Fruit fly (Drosophila melanogaster) whole organism, embryonic: ENCODE results near the gene CG7179.
A peak's percentile ranks its signal among the peaks of the same experiment; 100 is the strongest.

Source experiments
- CG10147 ChIP-seq: fragments of 200-800 bp; sonication (Bioruptor generic); optimal IDR thresholded peaks from 2 replicates; lab custom pipeline; 2019; ENCODE audit warnings: missing biosample characterization, mild to moderate bottlenecking, missing genetic modification characterization, moderate library complexity
- CG10979 ChIP-seq: fragments of 200-800 bp; sonication (Bioruptor generic); optimal IDR thresholded peaks from 2 replicates; lab custom pipeline; 2018; ENCODE audit warnings: missing biosample characterization, mild to moderate bottlenecking, missing genetic modification characterization, moderate library complexity
- CG11398 ChIP-seq: fragments of 200-800 bp; sonication (Bioruptor generic); optimal IDR thresholded peaks from 2 replicates; lab custom pipeline; 2016; ENCODE audit warnings: missing biosample characterization, missing genetic modification characterization
- CG11723 ChIP-seq: fragments of 200-800 bp; sonication (Bioruptor generic); optimal IDR thresholded peaks from 2 replicates; lab custom pipeline; 2017; ENCODE audit warnings: missing biosample characterization, mild to moderate bottlenecking, missing genetic modification characterization
- CG12104 ChIP-seq: fragments of 200-800 bp; sonication (Bioruptor generic); optimal IDR thresholded peaks from 3 replicates; lab custom pipeline; 2016; ENCODE audit warnings: missing biosample characterization, missing genetic modification characterization
- CG13624 ChIP-seq: fragments of 200-800 bp; sonication (Bioruptor generic); optimal IDR thresholded peaks from 2 replicates; lab custom pipeline; 2016; ENCODE audit warnings: missing biosample characterization, missing genetic modification characterization
- CG14710 ChIP-seq: fragments of 200-800 bp; sonication (Bioruptor generic); optimal IDR thresholded peaks from 3 replicates; lab custom pipeline; 2019; ENCODE audit warnings: missing biosample characterization, mild to moderate bottlenecking, missing genetic modification characterization, moderate library complexity
- CG14860 ChIP-seq: fragments of 200-800 bp; sonication (Bioruptor generic); IDR thresholded peaks from 3 replicates; pipeline ENCODE4 v1.3.6; 2022; ENCODE audit warnings: missing biosample characterization, missing genetic modification characterization; ENCODE audit not compliant: partially characterized antibody
- CG15073 ChIP-seq: fragments of 200-800 bp; sonication (Bioruptor generic); optimal IDR thresholded peaks from 2 replicates; lab custom pipeline; 2016; ENCODE audit warnings: missing biosample characterization, missing genetic modification characterization
- CG17359 ChIP-seq: fragments of 200-800 bp; sonication (Bioruptor generic); optimal IDR thresholded peaks from 3 replicates; lab custom pipeline; 2018; ENCODE audit warnings: missing biosample characterization, mild to moderate bottlenecking, missing genetic modification characterization, moderate library complexity
- CG17912 ChIP-seq: fragments of 200-800 bp; sonication (Bioruptor generic); optimal IDR thresholded peaks from 2 replicates; lab custom pipeline; 2018; ENCODE audit warnings: missing biosample characterization, mild to moderate bottlenecking, missing genetic modification characterization
- CG30020 ChIP-seq: fragments of 200-800 bp; optimal IDR thresholded peaks from 2 replicates; lab custom pipeline; 2019; ENCODE audit warnings: missing biosample characterization, mild to moderate bottlenecking, missing genetic modification characterization, moderate library complexity
- CG30431 ChIP-seq: fragments of 200-800 bp; sonication (Bioruptor generic); optimal IDR thresholded peaks from 2 replicates; lab custom pipeline; 2017; ENCODE audit warnings: missing biosample characterization, missing genetic modification characterization
- CG33213 ChIP-seq: fragments of 200-800 bp; sonication (Bioruptor generic); optimal IDR thresholded peaks from 3 replicates; lab custom pipeline; 2016; ENCODE audit warnings: missing biosample characterization, missing genetic modification characterization
- CG34376 ChIP-seq: fragments of 200-800 bp; sonication (Bioruptor generic); optimal IDR thresholded peaks from 2 replicates; lab custom pipeline; 2018; ENCODE audit warnings: missing biosample characterization, mild to moderate bottlenecking, missing genetic modification characterization
- CG4424 ChIP-seq: fragments of 200-800 bp; sonication (Bioruptor generic); optimal IDR thresholded peaks from 3 replicates; lab custom pipeline; 2016; ENCODE audit warnings: missing biosample characterization, missing genetic modification characterization
- CG5953 ChIP-seq: fragments of 200-800 bp; sonication (Bioruptor generic); IDR thresholded peaks from 2 replicates; pipeline ENCODE4 v1.3.6; 2022; ENCODE audit warnings: missing biosample characterization, missing genetic modification characterization
- CG6272 ChIP-seq: fragments of 200-800 bp; sonication (Bioruptor generic); IDR thresholded peaks from 2 replicates; pipeline ENCODE4 v1.3.6; 2022; ENCODE audit warnings: missing biosample characterization, missing genetic modification characterization
- CG8924 ChIP-seq: fragments of 200-800 bp; optimal IDR thresholded peaks from 3 replicates; lab custom pipeline; 2019; ENCODE audit warnings: missing biosample characterization, mild to moderate bottlenecking, missing genetic modification characterization, moderate library complexity
- CG9437 ChIP-seq: fragments of 200-800 bp; sonication (Bioruptor generic); optimal IDR thresholded peaks from 2 replicates; lab custom pipeline; 2018; ENCODE audit warnings: missing biosample characterization, mild to moderate bottlenecking, missing genetic modification characterization
- Dp ChIP-seq: fragments of 200-800 bp; sonication (Bioruptor generic); optimal IDR thresholded peaks from 2 replicates; lab custom pipeline; 2018; ENCODE audit warnings: missing biosample characterization, mild to moderate bottlenecking, missing genetic modification characterization, moderate library complexity
- E2f1 ChIP-seq: fragments of 200-800 bp; sonication (Bioruptor generic); IDR thresholded peaks from 2 replicates; pipeline ENCODE4 v1.3.6; 2022; ENCODE audit warnings: missing biosample characterization, missing genetic modification characterization
- GATAe ChIP-seq: fragments of 200-800 bp; sonication (Bioruptor generic); conservative IDR thresholded peaks from 2 replicates; pipeline ENCODE4 v1.3.6; 2022; ENCODE audit warnings: missing biosample characterization, missing genetic modification characterization
- MBD-R2 ChIP-seq: fragments of 200-800 bp; sonication (Bioruptor generic); IDR thresholded peaks from 2 replicates; pipeline ENCODE4 v1.3.6; 2022; ENCODE audit warnings: missing biosample characterization, missing genetic modification characterization
- Myb ChIP-seq: fragments of 200-800 bp; sonication (Bioruptor generic); optimal IDR thresholded peaks from 2 replicates; lab custom pipeline; 2016; ENCODE audit warnings: missing biosample characterization, missing genetic modification characterization
- Pdp1 ChIP-seq, 2 experiments: fragments of 200-800 bp; sonication (Bioruptor generic); optimal IDR thresholded peaks; 3 replicates each; lab custom pipeline; 2016; ENCODE audit warnings: missing biosample characterization in 2 of 2, missing genetic modification characterization in 2 of 2, mild to moderate bottlenecking in 1 of 2, moderate library complexity in 1 of 2
- Sin3A ChIP-seq: fragments of >200 bp; optimal IDR thresholded peaks from 2 replicates; lab custom pipeline; 2018
- Vsx1 ChIP-seq: fragments of 200-800 bp; sonication (Bioruptor generic); optimal IDR thresholded peaks from 2 replicates; lab custom pipeline; 2017; ENCODE audit warnings: missing biosample characterization, mild to moderate bottlenecking, missing genetic modification characterization, missing genetic modification reagents
- ase ChIP-seq: fragments of 200-800 bp; sonication (Bioruptor generic); IDR thresholded peaks from 3 replicates; pipeline ENCODE4 v1.3.6; 2022; ENCODE audit warnings: missing biosample characterization, missing genetic modification characterization
- bsh ChIP-seq, 2 experiments: fragments of 200-800 bp; sonication (Bioruptor generic); optimal IDR thresholded peaks; 2 replicates each; lab custom pipeline; 2017 to 2018; ENCODE audit warnings: mild to moderate bottlenecking in 2 of 2, missing biosample characterization in 2 of 2, missing genetic modification characterization in 2 of 2, moderate library complexity in 1 of 2
- crp ChIP-seq, 2 experiments: fragments of 200-800 bp; sonication (Bioruptor generic); optimal IDR thresholded peaks; 2 replicates in 1 of 2; 3 replicates in 1 of 2; lab custom pipeline; 2017; ENCODE audit warnings: missing biosample characterization in 2 of 2, missing genetic modification characterization in 2 of 2, mild to moderate bottlenecking in 1 of 2, moderate library complexity in 1 of 2
- dati ChIP-seq: fragments of 200-800 bp; sonication (Bioruptor generic); IDR thresholded peaks from 2 replicates; pipeline ENCODE4 v1.3.6; 2022; ENCODE audit warnings: missing biosample characterization, missing genetic modification characterization
- eyg ChIP-seq: fragments of 200-800 bp; sonication (Bioruptor generic); optimal IDR thresholded peaks from 3 replicates; lab custom pipeline; 2016; ENCODE audit warnings: missing biosample characterization, missing genetic modification characterization
- gro ChIP-seq: fragments of 200-800 bp; sonication (Bioruptor generic); optimal IDR thresholded peaks from 2 replicates; lab custom pipeline; 2016; ENCODE audit warnings: missing biosample characterization, missing genetic modification characterization
- insv ChIP-seq, 2 experiments: fragments of 200-800 bp; sonication (Bioruptor generic); optimal IDR thresholded peaks; 3 replicates each; lab custom pipeline; 2016 to 2018; ENCODE audit warnings: missing biosample characterization in 2 of 2, missing genetic modification characterization in 2 of 2
- jumu ChIP-seq: fragments of 200-800 bp; sonication (Bioruptor generic); optimal IDR thresholded peaks from 3 replicates; lab custom pipeline; 2016; ENCODE audit warnings: missing biosample characterization, missing genetic modification characterization
- lbe ChIP-seq: fragments of 200-800 bp; sonication (Bioruptor generic); optimal IDR thresholded peaks from 2 replicates; lab custom pipeline; 2016; ENCODE audit warnings: missing biosample characterization, mild to moderate bottlenecking, missing genetic modification characterization
- tin ChIP-seq: fragments of 200-800 bp; sonication (Bioruptor generic); optimal IDR thresholded peaks from 3 replicates; lab custom pipeline; 2016; ENCODE audit warnings: missing biosample characterization, missing genetic modification characterization
- twi ChIP-seq: fragments of 200-800 bp; optimal IDR thresholded peaks from 2 replicates; lab custom pipeline; 2019; ENCODE audit warnings: missing biosample characterization, mild to moderate bottlenecking, missing genetic modification characterization, moderate library complexity
- zen2 ChIP-seq: fragments of 200-800 bp; sonication (Bioruptor generic); IDR thresholded peaks from 3 replicates; pipeline ENCODE4 v1.3.6; 2022; ENCODE audit warnings: missing biosample characterization, missing genetic modification characterization; ENCODE audit not compliant: partially characterized antibody

The CG7179 gene

dm6 chr2L:7821279-7821848, 43.5 kb upstream of the CG7179 start (continued):
- TF ChIP-seq CG14860 (peak; percentile 63), MBD-R2 (GFP tag; lab: Robert Waterston, UW) (peak; percentile 74), Dp (GFP tag; lab: Kevin White, UChicago) (peak; percentile 17), Sin3A (lab: Kevin White, UChicago) (peak; percentile 58), eyg (GFP tag; lab: Kevin White, UChicago) (no peak), tin (GFP tag; lab: Kevin White, UChicago) (peak; percentile 68), Vsx1 (no peak), dati (0 out of 2 replicates have a peak, but pooled peaks have one; percentile 8), gro (peak; percentile 63), CG30020 (tag; lab: Kevin White, UChicago) (peak; percentile 43), CG10979 (tag; lab: Kevin White, UChicago) (peak; percentile 42), ase (no peak), CG17912 (GFP tag; lab: Kevin White, UChicago) (no peak), insv (GFP tag; optimal IDR thresholded peaks at IDR 0.05; lab: Kevin White, UChicago) (peak in 1 of 2 experiments; percentile 9), CG4424 (GFP tag; lab: Kevin White, UChicago) (peak; percentile 33), CG8924 (peak; percentile 50), twi (tag; lab: Kevin White, UChicago) (peak; percentile 50), CG12104 (GFP tag; lab: Kevin White, UChicago) (no peak), CG5953 (GFP tag; lab: Robert Waterston, UW) (peak; percentile 42; the same call in 1 of the 2 replicates)

dm6 chr2L:7820851-7821250, 43.0 kb upstream of the CG7179 start, which contains the start of gene CG7115:
CG7115 (plus strand) TSS chr2L:7821151.
- no peak for TF ChIP-seq CG11723 (GFP tag; lab: Kevin White, UChicago)
- TF ChIP-seq CG11398, result no peak
- no peak for TF ChIP-seq CG30431 (GFP tag; lab: Kevin White, UChicago)
- no peak for TF ChIP-seq zen2 (GFP tag; lab: Robert Waterston, UW)
- no peak for TF ChIP-seq jumu
- no peak for TF ChIP-seq lbe (GFP tag; lab: Kevin White, UChicago)
- TF ChIP-seq CG6272 (GFP tag; lab: Robert Waterston, UW), result no peak
- TF ChIP-seq GATAe (GFP tag; lab: Robert Waterston, UW), result no peak
- TF ChIP-seq CG13624 (GFP tag; lab: Kevin White, UChicago), result no peak
- no peak for TF ChIP-seq eyg (GFP tag; lab: Kevin White, UChicago)
- no peak for TF ChIP-seq CG33213 (GFP tag; lab: Kevin White, UChicago)
- no peak for TF ChIP-seq tin (GFP tag; lab: Kevin White, UChicago)
- TF ChIP-seq bsh (GFP tag; optimal IDR thresholded peaks at IDR 0.05; lab: Kevin White, UChicago), result no peak
- no peak for TF ChIP-seq CG14860
- TF ChIP-seq Myb, result no peak
- TF ChIP-seq E2f1, result no peak
- no peak for TF ChIP-seq CG10147 (GFP tag; lab: Kevin White, UChicago)
- TF ChIP-seq CG17359 (tag; lab: Kevin White, UChicago), result no peak
- no peak for TF ChIP-seq CG15073 (GFP tag; lab: Kevin White, UChicago)
- no peak for TF ChIP-seq CG5953 (GFP tag; lab: Robert Waterston, UW)
- TF ChIP-seq, all 482 proteins: peak for 0

dm6 chr2L:7820408-7820807, 42.6 kb upstream of the CG7179 start:
- peak; percentile 60 for TF ChIP-seq CG9437
- peak; percentile 47 for TF ChIP-seq CG14710 (tag; lab: Kevin White, UChicago)
- no peak for TF ChIP-seq CG34376 (GFP tag; lab: Kevin White, UChicago)
- TF ChIP-seq Pdp1 (GFP tag; optimal IDR thresholded peaks at IDR 0.05; lab: Kevin White, UChicago), result peak in 1 of 2 experiments; percentile 91
- no peak for TF ChIP-seq crp (GFP tag; optimal IDR thresholded peaks at IDR 0.05; lab: Kevin White, UChicago)
